Fruit fly (Drosophila melanogaster) whole organism, prepupa: ENCODE results near the gene Esyt2.

Experiments used
- CG10631 ChIP-seq: fragments of 200-800 bp; sonication (Bioruptor generic); optimal IDR thresholded peaks from 2 replicates; lab custom pipeline; 2016; ENCODE audit warnings: missing biosample characterization, missing genetic modification characterization
- CG10669 ChIP-seq: fragments of 200-800 bp; sonication (Bioruptor generic); optimal IDR thresholded peaks from 3 replicates; lab custom pipeline; 2018; ENCODE audit warnings: missing biosample characterization, mild to moderate bottlenecking, missing genetic modification characterization, moderate library complexity
- CG11294 ChIP-seq: fragments of 200-800 bp; sonication (Bioruptor generic); IDR thresholded peaks from 2 replicates; pipeline ENCODE4 v1.3.6; 2022; ENCODE audit warnings: missing biosample characterization, missing genetic modification characterization
- CG11762 ChIP-seq: fragments of 200-800 bp; sonication (Bioruptor generic); optimal IDR thresholded peaks from 3 replicates; lab custom pipeline; 2016; ENCODE audit warnings: missing biosample characterization, missing genetic modification characterization; ENCODE audit not compliant: insufficient read depth
- CG11902 ChIP-seq: fragments of 200-800 bp; sonication (Bioruptor generic); optimal IDR thresholded peaks from 3 replicates; lab custom pipeline; 2016; ENCODE audit warnings: missing biosample characterization, missing genetic modification characterization
- CG15336 ChIP-seq: fragments of 200-800 bp; sonication (Bioruptor generic); IDR thresholded peaks from 2 replicates; pipeline ENCODE4 v1.3.6; 2022; ENCODE audit warnings: missing biosample characterization, missing genetic modification characterization
- CG1621 ChIP-seq: fragments of 200-800 bp; sonication (Bioruptor generic); optimal IDR thresholded peaks from 3 replicates; lab custom pipeline; 2018; ENCODE audit warnings: missing biosample characterization, mild to moderate bottlenecking, missing genetic modification characterization
- CG16779 ChIP-seq: fragments of 200-800 bp; sonication (Bioruptor generic); optimal IDR thresholded peaks from 3 replicates; lab custom pipeline; 2017; ENCODE audit warnings: missing biosample characterization, mild to moderate bottlenecking, missing genetic modification characterization
- CG3032 ChIP-seq: fragments of 200-800 bp; optimal IDR thresholded peaks from 2 replicates; lab custom pipeline; 2019; ENCODE audit warnings: missing biosample characterization, mild to moderate bottlenecking, missing genetic modification characterization, moderate library complexity
- CG31627 ChIP-seq: fragments of 200-800 bp; sonication (Bioruptor generic); optimal IDR thresholded peaks from 3 replicates; lab custom pipeline; 2016; ENCODE audit warnings: missing biosample characterization, missing genetic modification characterization
- CG32006 ChIP-seq: fragments of 200-800 bp; sonication (Bioruptor generic); optimal IDR thresholded peaks from 3 replicates; lab custom pipeline; 2017; ENCODE audit warnings: missing biosample characterization, mild to moderate bottlenecking, missing genetic modification characterization
- CG4318 ChIP-seq: fragments of 200-800 bp; sonication (Bioruptor generic); optimal IDR thresholded peaks from 3 replicates; lab custom pipeline; 2017; ENCODE audit warnings: missing biosample characterization, mild to moderate bottlenecking, missing genetic modification characterization
- CG6163 ChIP-seq: fragments of 200-800 bp; sonication (Bioruptor generic); IDR thresholded peaks from 3 replicates; pipeline ENCODE4 v1.3.6; 2022; ENCODE audit warnings: missing biosample characterization, missing genetic modification characterization
- CG6792 ChIP-seq: fragments of 200-800 bp; sonication (Bioruptor generic); optimal IDR thresholded peaks from 3 replicates; lab custom pipeline; 2016; ENCODE audit warnings: missing biosample characterization, missing genetic modification characterization
- CG6854 ChIP-seq: fragments of 200-800 bp; sonication (Bioruptor generic); optimal IDR thresholded peaks from 2 replicates; lab custom pipeline; 2017; ENCODE audit warnings: missing biosample characterization, mild to moderate bottlenecking, missing genetic modification characterization
- CG7368 ChIP-seq: fragments of 200-800 bp; sonication (Bioruptor generic); optimal IDR thresholded peaks from 3 replicates; lab custom pipeline; 2016; ENCODE audit warnings: missing biosample characterization, missing genetic modification characterization
- CG8119 ChIP-seq: fragments of 200-800 bp; sonication (Bioruptor generic); IDR thresholded peaks from 3 replicates; pipeline ENCODE4 v1.3.6; 2022; ENCODE audit warnings: missing biosample characterization, missing genetic modification characterization
- CG8319 ChIP-seq: fragments of 200-800 bp; sonication (Bioruptor generic); optimal IDR thresholded peaks from 3 replicates; lab custom pipeline; 2016; ENCODE audit warnings: missing biosample characterization, missing genetic modification characterization
- CG9139 ChIP-seq: fragments of 200-800 bp; sonication (Bioruptor generic); optimal IDR thresholded peaks from 3 replicates; lab custom pipeline; 2017; ENCODE audit warnings: missing biosample characterization, mild to moderate bottlenecking, missing genetic modification characterization
- Eip75B ChIP-seq: fragments of 200-800 bp; sonication (Bioruptor generic); optimal IDR thresholded peaks from 3 replicates; lab custom pipeline; 2016; ENCODE audit warnings: missing biosample characterization, missing genetic modification characterization
- Eip78C ChIP-seq: fragments of 200-800 bp; sonication (Bioruptor generic); peaks from one replicate; lab custom pipeline; 2016; ENCODE audit warnings: missing biosample characterization, missing genetic modification characterization
- Eip93F ChIP-seq: fragments of 200-800 bp; sonication (Bioruptor generic); optimal IDR thresholded peaks from 2 replicates; lab custom pipeline; 2016; ENCODE audit warnings: missing biosample characterization, mild to moderate bottlenecking, missing genetic modification characterization
- Ets96B ChIP-seq: fragments of 200-800 bp; optimal IDR thresholded peaks from 2 replicates; lab custom pipeline; 2019; ENCODE audit warnings: missing biosample characterization, mild to moderate bottlenecking, missing genetic modification characterization, moderate library complexity
- Gug ChIP-seq: fragments of 200-800 bp; sonication (Bioruptor generic); IDR thresholded peaks from 2 replicates; pipeline ENCODE4 v1.3.6; 2022; ENCODE audit warnings: missing biosample characterization, missing genetic modification characterization
- Hr38 ChIP-seq: sonication (Bioruptor generic); optimal IDR thresholded peaks from 2 replicates; lab custom pipeline; 2016; ENCODE audit warnings: missing biosample characterization, missing genetic modification characterization
- Hr4 ChIP-seq: fragments of 200-800 bp; sonication (Bioruptor generic); optimal IDR thresholded peaks from 3 replicates; lab custom pipeline; 2016; ENCODE audit warnings: missing biosample characterization, missing genetic modification characterization
- Lpt ChIP-seq: fragments of 200-800 bp; sonication (Bioruptor generic); optimal IDR thresholded peaks from 3 replicates; lab custom pipeline; 2016; ENCODE audit warnings: missing biosample characterization, missing genetic modification characterization
- OdsH ChIP-seq: fragments of 200-800 bp; sonication (Bioruptor generic); optimal IDR thresholded peaks from 3 replicates; lab custom pipeline; 2016; ENCODE audit warnings: missing biosample characterization, missing genetic modification characterization
- Sox102F ChIP-seq: fragments of 200-800 bp; sonication (Bioruptor generic); optimal IDR thresholded peaks from 2 replicates; lab custom pipeline; 2016; ENCODE audit warnings: missing biosample characterization, mild to moderate bottlenecking, missing genetic modification characterization
- Sox14 ChIP-seq: fragments of 200-800 bp; sonication (Bioruptor generic); optimal IDR thresholded peaks from 3 replicates; lab custom pipeline; 2016; ENCODE audit warnings: missing biosample characterization, missing genetic modification characterization
- achi ChIP-seq: fragments of 200-800 bp; sonication (Bioruptor generic); optimal IDR thresholded peaks from 3 replicates; lab custom pipeline; 2016; ENCODE audit warnings: missing biosample characterization, missing genetic modification characterization
- acj6 ChIP-seq: fragments of 200-800 bp; sonication (Bioruptor generic); optimal IDR thresholded peaks from 3 replicates; lab custom pipeline; 2016; ENCODE audit warnings: missing biosample characterization, missing genetic modification characterization
- cyc ChIP-seq: fragments of 200-800 bp; sonication (Bioruptor generic); optimal IDR thresholded peaks from 3 replicates; lab custom pipeline; 2016; ENCODE audit warnings: missing biosample characterization, missing genetic modification characterization
- dac ChIP-seq: fragments of 200-800 bp; sonication (Bioruptor generic); optimal IDR thresholded peaks from 2 replicates; lab custom pipeline; 2017; ENCODE audit warnings: missing biosample characterization, mild to moderate bottlenecking, missing genetic modification characterization
- dsx ChIP-seq: fragments of 200-800 bp; optimal IDR thresholded peaks from 3 replicates; lab custom pipeline; 2019; ENCODE audit warnings: missing biosample characterization, mild to moderate bottlenecking, missing genetic modification characterization, moderate library complexity; ENCODE audit not compliant: poor library complexity, severe bottlenecking
- eg ChIP-seq: fragments of 200-800 bp; sonication (Bioruptor generic); IDR thresholded peaks from 3 replicates; pipeline ENCODE4 v1.3.6; 2022; ENCODE audit warnings: missing biosample characterization, missing genetic modification characterization
- esn ChIP-seq: fragments of 200-800 bp; sonication (Bioruptor generic); optimal IDR thresholded peaks from 2 replicates; lab custom pipeline; 2016; ENCODE audit warnings: missing biosample characterization, mild to moderate bottlenecking, missing genetic modification characterization, moderate library complexity
- fd59A ChIP-seq: fragments of 200-800 bp; sonication (Bioruptor generic); optimal IDR thresholded peaks from 2 replicates; lab custom pipeline; 2017; ENCODE audit warnings: missing biosample characterization, mild to moderate bottlenecking, missing genetic modification characterization, missing genetic modification reagents
- fd85E ChIP-seq: fragments of 200-800 bp; sonication (Bioruptor generic); optimal IDR thresholded peaks from 3 replicates; lab custom pipeline; 2016; ENCODE audit warnings: missing biosample characterization, missing genetic modification characterization
- fkh ChIP-seq: fragments of 200-800 bp; sonication (Bioruptor generic); optimal IDR thresholded peaks from 3 replicates; lab custom pipeline; 2017; ENCODE audit warnings: missing biosample characterization, mild to moderate bottlenecking, missing genetic modification characterization, moderate library complexity
- lz ChIP-seq: fragments of 200-800 bp; sonication (Bioruptor generic); optimal IDR thresholded peaks from 3 replicates; lab custom pipeline; 2016; ENCODE audit warnings: missing biosample characterization, missing genetic modification characterization
- net ChIP-seq: fragments of 200-800 bp; sonication (Bioruptor generic); optimal IDR thresholded peaks from 3 replicates; lab custom pipeline; 2016; ENCODE audit warnings: missing biosample characterization, missing genetic modification characterization
- pdm3 ChIP-seq: fragments of 200-800 bp; sonication (Bioruptor generic); optimal IDR thresholded peaks from 3 replicates; lab custom pipeline; 2016; ENCODE audit warnings: missing biosample characterization, missing genetic modification characterization
- salr ChIP-seq, 2 experiments: fragments of 200-800 bp; sonication (Bioruptor generic); optimal IDR thresholded peaks; 3 replicates each; lab custom pipeline; 2016 to 2018; ENCODE audit warnings: missing biosample characterization in 2 of 2, missing genetic modification characterization in 2 of 2, mild to moderate bottlenecking in 1 of 2
- spab ChIP-seq: fragments of 200-800 bp; sonication (Bioruptor generic); optimal IDR thresholded peaks from 2 replicates; lab custom pipeline; 2017; ENCODE audit warnings: missing biosample characterization, mild to moderate bottlenecking, missing genetic modification characterization, missing genetic modification reagents
- svp ChIP-seq: fragments of 200-800 bp; sonication (Bioruptor generic); peaks from one replicate; lab custom pipeline; 2016; ENCODE audit warnings: missing biosample characterization, missing genetic modification characterization
- topi ChIP-seq: fragments of 200-800 bp; sonication (Bioruptor generic); optimal IDR thresholded peaks from 3 replicates; lab custom pipeline; 2016; ENCODE audit warnings: missing biosample characterization, missing genetic modification characterization
- vri ChIP-seq: fragments of 200-800 bp; sonication (Bioruptor generic); optimal IDR thresholded peaks from 3 replicates; lab custom pipeline; 2016; ENCODE audit warnings: missing biosample characterization, mild to moderate bottlenecking, missing genetic modification characterization

Gene Esyt2

DNA sequence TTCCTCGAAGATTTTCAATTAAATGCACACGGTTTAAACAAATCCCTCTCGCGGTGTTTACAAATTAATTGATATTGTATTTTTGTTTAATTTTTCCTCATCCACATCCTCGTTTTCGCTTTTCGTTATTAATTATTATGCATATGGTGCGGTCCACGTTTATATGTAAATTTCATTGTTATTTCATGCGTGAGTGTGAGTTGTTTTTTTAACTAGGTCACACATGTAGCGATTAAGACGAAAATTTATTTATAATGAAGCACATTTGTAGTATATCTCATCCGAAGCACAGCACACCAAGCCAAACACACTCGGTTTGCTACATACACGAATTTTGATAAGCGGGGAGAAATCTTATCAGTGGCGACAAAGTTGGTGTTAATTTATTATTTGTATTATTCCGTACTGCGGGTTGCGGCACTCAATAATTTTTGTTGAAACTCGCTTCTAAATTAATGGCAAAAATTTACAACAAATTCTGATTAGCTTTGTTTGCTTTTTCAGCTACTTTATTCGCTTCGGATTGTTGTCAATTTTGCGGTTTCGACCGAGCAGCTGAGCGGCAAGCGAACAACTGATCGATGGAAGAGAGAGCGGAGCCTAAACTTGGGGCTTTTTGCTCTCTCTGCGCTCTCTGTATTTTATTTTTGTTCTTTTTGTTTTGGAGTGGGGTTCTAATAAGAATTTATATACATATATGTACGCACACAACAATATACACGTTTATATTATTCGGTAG, 27.0 kb downstream of the Esyt2 start (continued):
- TF ChIP-seq CG15336 = peak; percentile 28; the same call in 1 of the 2 replicates
- no peak for TF ChIP-seq CG11294 (GFP tag; lab: Robert Waterston, UW)
- TF ChIP-seq spab (GFP tag; lab: Kevin White, UChicago) = no peak
- no peak for TF ChIP-seq esn
- TF ChIP-seq CG6854 (GFP tag; lab: Kevin White, UChicago) = no peak
- TF ChIP-seq CG3032 (tag; lab: Kevin White, UChicago) = no peak

DNA sequence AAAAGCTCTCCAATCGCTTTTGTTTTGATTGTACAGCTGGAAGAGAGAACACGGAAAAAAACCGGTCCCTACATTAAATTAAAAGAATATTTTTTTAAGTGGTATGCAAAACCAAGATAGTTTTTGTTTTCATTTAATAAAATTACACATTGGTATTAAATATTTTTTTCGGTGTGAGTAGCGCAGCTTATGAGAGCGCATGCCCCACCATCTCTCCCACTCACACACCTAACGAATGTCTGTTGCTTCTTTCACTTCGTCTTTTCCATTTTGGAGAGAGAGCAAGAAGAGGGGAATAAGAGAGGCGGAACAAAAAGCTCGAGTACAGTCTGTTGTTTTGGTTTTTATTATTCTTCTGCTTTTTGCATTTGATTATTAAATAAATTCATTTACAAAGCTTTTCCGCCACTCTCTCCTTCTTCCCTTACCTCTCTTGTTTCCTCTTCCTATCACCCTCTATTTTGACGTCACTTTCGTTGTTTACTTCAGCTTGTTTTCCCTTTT, 28.1 kb downstream of the Esyt2 start:
- TF ChIP-seq spab (GFP tag; lab: Kevin White, UChicago) (peak; percentile 94), Eip75B (peak; percentile 99), CG4318 (GFP tag; lab: Kevin White, UChicago) (peak; percentile 93), CG9139 (peak; percentile 94), CG32006 (peak; percentile 99), acj6 (GFP tag; lab: Kevin White, UChicago) (peak; percentile 99), achi (GFP tag; lab: Kevin White, UChicago) (peak; percentile 98), Gug (GFP tag; lab: Robert Waterston, UW) (peak; percentile 98), Hr4 (GFP tag; lab: Kevin White, UChicago) (peak; percentile 99), CG6854 (GFP tag; lab: Kevin White, UChicago) (peak; percentile 94), CG8319 (peak; percentile 96), CG10631 (GFP tag; lab: Kevin White, UChicago) (peak; percentile 98), CG11294 (GFP tag; lab: Robert Waterston, UW) (peak; percentile 98), Hr38 (GFP tag; lab: Kevin White, UChicago) (peak; percentile 62), fd85E (GFP tag; lab: Kevin White, UChicago) (peak; percentile 96), fd59A (peak; percentile 92), fkh (peak; percentile 92), dsx (GFP tag; lab: Kevin White, UChicago) (peak; percentile 95), Ets96B (peak; percentile 97), CG31627 (GFP tag; lab: Kevin White, UChicago) (peak; percentile 99), dac (GFP tag; lab: Kevin White, UChicago) (peak; percentile 94), vri (GFP tag; lab: Kevin White, UChicago) (peak; percentile 99), lz (GFP tag; lab: Kevin White, UChicago) (peak; percentile 99), OdsH (GFP tag; lab: Kevin White, UChicago) (peak; percentile 98), cyc (GFP tag; lab: Kevin White, UChicago) (peak; percentile 98), esn (peak; percentile 99), CG11902 (GFP tag; lab: Kevin White, UChicago) (peak; percentile 95), svp (GFP tag; lab: Kevin White, UChicago) (peak; percentile 100), CG10669 (GFP tag; lab: Kevin White, UChicago) (peak; percentile 95), CG1621 (tag; lab: Kevin White, UChicago) (peak; percentile 92), CG6792 (peak; percentile 98), CG6163 (peak; percentile 100), net (GFP tag; lab: Kevin White, UChicago) (peak; percentile 98), Sox102F (GFP tag; lab: Kevin White, UChicago) (peak; percentile 99), salr (GFP tag; optimal IDR thresholded peaks at IDR 0.05; lab: Kevin White, UChicago) (peak; percentile 92 to 96), CG11762 (GFP tag; lab: Kevin White, UChicago) (peak; percentile 97), topi (GFP tag; lab: Kevin White, UChicago) (peak; percentile 99), Eip78C (GFP tag; lab: Kevin White, UChicago) (peak; percentile 100), Sox14 (GFP tag; lab: Kevin White, UChicago) (peak; percentile 99), CG16779 (peak; percentile 96), eg (GFP tag; lab: Robert Waterston, UW) (peak; percentile 100), pdm3 (peak; percentile 99), CG8119 (peak; percentile 99), Lpt (GFP tag; lab: Kevin White, UChicago) (peak; percentile 99), CG7368 (GFP tag; lab: Kevin White, UChicago) (peak; percentile 98), Eip93F (peak; percentile 98)
